Worm (Caenorhabditis elegans) whole organism, L4/young adult: ENCODE data around the gene C14C10.1.

ENCODE experiments used
- dao-5 ChIP-seq: sonication (generic microtip); optimal IDR thresholded peaks from 2 replicates; lab custom pipeline; 2016; ENCODE audit warnings: missing genotype, missing genetic modification characterization, moderate library complexity, missing compliant biosample characterization
- him-1 ChIP-seq: sonication (generic microtip); optimal IDR thresholded peaks from 2 replicates; lab custom pipeline; 2016; ENCODE audit warnings: missing genotype, missing genetic modification reagents, missing genetic modification characterization, missing compliant biosample characterization

DNA sequence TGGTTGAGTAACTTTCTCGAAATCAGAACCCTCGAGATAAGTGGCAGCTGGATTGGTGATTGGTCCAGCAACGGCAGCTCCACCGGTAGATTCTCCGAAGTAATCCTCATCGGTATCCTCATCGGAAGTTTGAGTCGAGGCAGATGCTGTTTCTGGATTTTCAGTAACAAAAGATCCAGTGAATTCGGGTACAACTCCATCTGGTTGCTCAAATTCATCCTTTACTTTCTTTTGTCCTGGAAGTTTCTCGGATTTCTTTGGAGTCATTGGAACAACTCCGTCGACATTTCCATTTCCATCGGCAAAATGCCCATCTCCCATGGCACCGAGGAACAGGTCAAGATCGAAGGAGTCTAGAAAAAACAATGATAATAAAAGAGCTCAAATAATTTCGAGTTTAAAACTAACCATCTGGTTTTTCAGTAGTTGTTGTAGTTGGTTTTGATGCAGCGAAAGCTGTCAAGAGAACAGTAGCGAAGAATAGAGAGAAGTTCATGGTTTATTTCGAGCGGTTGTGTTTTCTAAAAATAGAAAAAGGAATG lies 35.4 kb upstream of the C14C10.1 start, which contains the start of gene F45D3.4:
- TF ChIP-seq dao-5 (no peak), him-1 (no peak)
